Worm (Caenorhabditis elegans) whole organism, L4/young adult: ENCODE results near the gene srsx-29.

ENCODE experiments used
- W03F9.2 ChIP-seq: fragments of 150-350 bp; optimal IDR thresholded peaks from 2 replicates; lab custom pipeline; 2014; ENCODE audit warnings: missing biosample characterization, missing genetic modification characterization
- dao-5 ChIP-seq: sonication (generic microtip); optimal IDR thresholded peaks from 2 replicates; lab custom pipeline; 2016; ENCODE audit warnings: missing genotype, missing genetic modification characterization, moderate library complexity, missing compliant biosample characterization
- him-1 ChIP-seq: sonication (generic microtip); optimal IDR thresholded peaks from 2 replicates; lab custom pipeline; 2016; ENCODE audit warnings: missing genotype, missing genetic modification reagents, missing genetic modification characterization, missing compliant biosample characterization

- TF ChIP-seq dao-5 (tag; lab: Kevin White, UChicago) (no peak), him-1 (no peak), W03F9.2 (tag; lab: Kevin White, UChicago) (no peak)
Observed at ce11 chrV:10130195-10130594, 24.6 kb upstream of the srsx-29 start, which contains the start of gene aos-1.
